Fruit fly (Drosophila melanogaster) whole organism, embryonic: ENCODE data around the gene CG2278.

Experiments used
- Bgb ChIP-seq: fragments of 200-800 bp; sonication (Bioruptor generic); IDR thresholded peaks from 2 replicates; pipeline ENCODE4 v1.3.6; 2022; ENCODE audit warnings: missing biosample characterization, missing genetic modification characterization; ENCODE audit not compliant: partially characterized antibody
- Bteb2 ChIP-seq: fragments of 200-800 bp; sonication (Bioruptor generic); optimal IDR thresholded peaks from 2 replicates; lab custom pipeline; 2016; ENCODE audit warnings: missing biosample characterization, missing genetic modification characterization
- CG10366 ChIP-seq: fragments of 200-800 bp; sonication (Bioruptor generic); IDR thresholded peaks from 2 replicates; pipeline ENCODE4 v1.3.6; 2022; ENCODE audit warnings: missing biosample characterization, missing genetic modification characterization
- CG11398 ChIP-seq: fragments of 200-800 bp; sonication (Bioruptor generic); optimal IDR thresholded peaks from 2 replicates; lab custom pipeline; 2016; ENCODE audit warnings: missing biosample characterization, missing genetic modification characterization
- CG12104 ChIP-seq: fragments of 200-800 bp; sonication (Bioruptor generic); optimal IDR thresholded peaks from 3 replicates; lab custom pipeline; 2016; ENCODE audit warnings: missing biosample characterization, missing genetic modification characterization
- CG15073 ChIP-seq: fragments of 200-800 bp; sonication (Bioruptor generic); optimal IDR thresholded peaks from 2 replicates; lab custom pipeline; 2016; ENCODE audit warnings: missing biosample characterization, missing genetic modification characterization
- CG15601 ChIP-seq: fragments of 200-800 bp; sonication (Bioruptor generic); optimal IDR thresholded peaks from 3 replicates; lab custom pipeline; 2019; ENCODE audit warnings: missing biosample characterization, mild to moderate bottlenecking, missing genetic modification characterization, moderate library complexity
- CG2199 ChIP-seq: fragments of 200-800 bp; sonication (Bioruptor generic); IDR thresholded peaks from 3 replicates; pipeline ENCODE4 v1.3.6; 2022; ENCODE audit warnings: missing biosample characterization, missing genetic modification characterization
- CG2202 ChIP-seq: fragments of 200-800 bp; sonication (Bioruptor generic); optimal IDR thresholded peaks from 2 replicates; lab custom pipeline; 2018; ENCODE audit warnings: missing biosample characterization, mild to moderate bottlenecking, missing genetic modification characterization
- CG30403 ChIP-seq: fragments of 200-800 bp; sonication (Bioruptor generic); optimal IDR thresholded peaks from 3 replicates; lab custom pipeline; 2016; ENCODE audit warnings: missing biosample characterization, missing genetic modification characterization
- CG34224 ChIP-seq: fragments of 200-800 bp; sonication (Bioruptor generic); IDR thresholded peaks from 3 replicates; pipeline ENCODE4 v1.3.6; 2022; ENCODE audit warnings: missing biosample characterization, missing genetic modification characterization; ENCODE audit not compliant: partially characterized antibody
- CG4328 ChIP-seq: fragments of 200-800 bp; sonication (Bioruptor generic); optimal IDR thresholded peaks from 3 replicates; lab custom pipeline; 2017; ENCODE audit warnings: missing biosample characterization, missing genetic modification reagents, missing genetic modification characterization
- CG43689 ChIP-seq: fragments of 200-800 bp; sonication (Bioruptor generic); IDR thresholded peaks from 2 replicates; pipeline ENCODE4 v1.3.6; 2022; ENCODE audit warnings: missing biosample characterization, missing genetic modification characterization
- CG4730 ChIP-seq: fragments of 200-800 bp; sonication (Bioruptor generic); IDR thresholded peaks from 2 replicates; pipeline ENCODE4 v1.3.6; 2022; ENCODE audit warnings: missing biosample characterization, missing genetic modification characterization
- CG5245 ChIP-seq: fragments of 200-800 bp; sonication (Bioruptor generic); optimal IDR thresholded peaks from 3 replicates; lab custom pipeline; 2016; ENCODE audit warnings: missing biosample characterization, missing genetic modification characterization
- CG6689 ChIP-seq: fragments of 200-800 bp; sonication (Bioruptor generic); IDR thresholded peaks from 2 replicates; pipeline ENCODE4 v1.3.6; 2022; ENCODE audit warnings: missing biosample characterization, missing genetic modification characterization
- CG9727 ChIP-seq: fragments of 200-800 bp; sonication (Bioruptor generic); optimal IDR thresholded peaks from 3 replicates; lab custom pipeline; 2017; ENCODE audit warnings: missing biosample characterization, mild to moderate bottlenecking, missing genetic modification characterization
- CkIIα-i1 ChIP-seq: fragments of 200-800 bp; sonication (Bioruptor generic); IDR thresholded peaks from 2 replicates; pipeline ENCODE4 v1.3.6; 2022; ENCODE audit warnings: missing biosample characterization, missing genetic modification characterization
- Dll ChIP-seq: fragments of 200-800 bp; sonication (Bioruptor generic); IDR thresholded peaks from 4 replicates; pipeline ENCODE4 v1.3.6; 2022; ENCODE audit warnings: missing biosample characterization, missing genetic modification characterization; ENCODE audit not compliant: partially characterized antibody
- Dp ChIP-seq: fragments of 200-800 bp; sonication (Bioruptor generic); optimal IDR thresholded peaks from 2 replicates; lab custom pipeline; 2018; ENCODE audit warnings: missing biosample characterization, mild to moderate bottlenecking, missing genetic modification characterization, moderate library complexity
- E2f1 ChIP-seq: fragments of 200-800 bp; sonication (Bioruptor generic); IDR thresholded peaks from 2 replicates; pipeline ENCODE4 v1.3.6; 2022; ENCODE audit warnings: missing biosample characterization, missing genetic modification characterization
- ERR ChIP-seq: fragments of 200-800 bp; sonication (Bioruptor generic); optimal IDR thresholded peaks from 2 replicates; lab custom pipeline; 2016; ENCODE audit warnings: missing biosample characterization, missing genetic modification characterization
- Elba2 ChIP-seq: fragments of 200-800 bp; sonication (Bioruptor generic); optimal IDR thresholded peaks from 3 replicates; lab custom pipeline; 2016; ENCODE audit warnings: missing biosample characterization, missing genetic modification characterization
- Hr51 ChIP-seq, 2 experiments: fragments of 200-800 bp; sonication (Bioruptor generic); optimal IDR thresholded peaks; 2 replicates in 1 of 2; 3 replicates in 1 of 2; lab custom pipeline; 2016 to 2018; ENCODE audit warnings: missing biosample characterization in 2 of 2, missing genetic modification characterization in 2 of 2, mild to moderate bottlenecking in 1 of 2, moderate library complexity in 1 of 2
- Kr ChIP-seq: fragments of 200-800 bp; sonication (Bioruptor generic); optimal IDR thresholded peaks from 2 replicates; lab custom pipeline; 2017; ENCODE audit warnings: missing biosample characterization, mild to moderate bottlenecking, missing genetic modification characterization
- Mes4 ChIP-seq: fragments of 200-800 bp; sonication (Bioruptor generic); optimal IDR thresholded peaks from 2 replicates; lab custom pipeline; 2016; ENCODE audit warnings: missing biosample characterization, missing genetic modification characterization
- Nf-YC ChIP-seq: fragments of 200-800 bp; optimal IDR thresholded peaks from 3 replicates; lab custom pipeline; 2019; ENCODE audit warnings: missing biosample characterization, mild to moderate bottlenecking, missing genetic modification characterization, moderate library complexity
- Six4 ChIP-seq: fragments of 200-800 bp; sonication (Bioruptor generic); optimal IDR thresholded peaks from 2 replicates; lab custom pipeline; 2016; ENCODE audit warnings: missing biosample characterization, missing genetic modification characterization
- Usf ChIP-seq: fragments of 200-800 bp; sonication (Bioruptor generic); optimal IDR thresholded peaks from 2 replicates; lab custom pipeline; 2017; ENCODE audit warnings: missing genotype, missing biosample characterization, missing genetic modification characterization
- ap ChIP-seq: fragments of 200-800 bp; sonication (Bioruptor generic); IDR thresholded peaks from 2 replicates; pipeline ENCODE4 v1.3.6; 2022; ENCODE audit warnings: missing biosample characterization, missing genetic modification characterization
- btn ChIP-seq: fragments of 200-800 bp; sonication (Bioruptor generic); optimal IDR thresholded peaks from 2 replicates; lab custom pipeline; 2016; ENCODE audit warnings: missing biosample characterization, missing genetic modification characterization
- crol ChIP-seq: fragments of 200-800 bp; sonication (Bioruptor generic); IDR thresholded peaks from 2 replicates; pipeline ENCODE4 v1.3.6; 2022; ENCODE audit warnings: missing biosample characterization, missing genetic modification characterization
- danr ChIP-seq: fragments of 200-800 bp; sonication (Bioruptor generic); IDR thresholded peaks from 2 replicates; pipeline ENCODE4 v1.3.6; 2022; ENCODE audit warnings: missing biosample characterization, missing genetic modification characterization
- ems ChIP-seq: fragments of 200-800 bp; sonication (Bioruptor generic); optimal IDR thresholded peaks from 3 replicates; lab custom pipeline; 2016; ENCODE audit warnings: missing biosample characterization, missing genetic modification characterization
- eyg ChIP-seq: fragments of 200-800 bp; sonication (Bioruptor generic); optimal IDR thresholded peaks from 3 replicates; lab custom pipeline; 2016; ENCODE audit warnings: missing biosample characterization, missing genetic modification characterization
- gce ChIP-seq: fragments of 200-800 bp; sonication (Bioruptor generic); IDR thresholded peaks from 3 replicates; pipeline ENCODE4 v1.3.6; 2022; ENCODE audit warnings: missing biosample characterization, missing genetic modification characterization
- gsb-n ChIP-seq: fragments of 200-800 bp; sonication (Bioruptor generic); optimal IDR thresholded peaks from 3 replicates; lab custom pipeline; 2018; ENCODE audit warnings: missing biosample characterization, mild to moderate bottlenecking, missing genetic modification characterization
- lmd ChIP-seq: fragments of 200-800 bp; sonication (Bioruptor generic); IDR thresholded peaks from 2 replicates; pipeline ENCODE4 v1.3.6; 2022; ENCODE audit warnings: missing biosample characterization, missing genetic modification characterization
- mam ChIP-seq: fragments of 200-800 bp; sonication (Bioruptor generic); optimal IDR thresholded peaks from 3 replicates; lab custom pipeline; 2016; ENCODE audit warnings: missing biosample characterization, missing genetic modification characterization
- mirr ChIP-seq: fragments of 200-800 bp; sonication (Bioruptor generic); optimal IDR thresholded peaks from 3 replicates; lab custom pipeline; 2018; ENCODE audit warnings: missing biosample characterization, mild to moderate bottlenecking, missing genetic modification characterization
- pho ChIP-seq: fragments of 200-800 bp; sonication (Bioruptor generic); optimal IDR thresholded peaks from 2 replicates; lab custom pipeline; 2016; ENCODE audit warnings: missing biosample characterization, missing genetic modification characterization
- pros ChIP-seq: fragments of 200-800 bp; sonication (Bioruptor generic); optimal IDR thresholded peaks from 3 replicates; lab custom pipeline; 2019; ENCODE audit warnings: missing biosample characterization, mild to moderate bottlenecking, missing genetic modification characterization, moderate library complexity
- ssp ChIP-seq: fragments of 200-800 bp; sonication (Bioruptor generic); IDR thresholded peaks from 2 replicates; pipeline ENCODE4 v1.3.6; 2022; ENCODE audit warnings: missing biosample characterization, missing genetic modification characterization
- tll ChIP-seq, 2 experiments: fragments of 200-800 bp in 1 of 2; fragments of >200 bp in 1 of 2; sonication (Bioruptor generic) in 1 of 2; optimal IDR thresholded peaks; 2 replicates each; lab custom pipeline; 2017 to 2019; ENCODE audit warnings: missing biosample characterization in 2 of 2, missing genetic modification characterization in 2 of 2, mild to moderate bottlenecking in 1 of 2, moderate library complexity in 1 of 2
- trh ChIP-seq: fragments of 200-800 bp; sonication (Bioruptor generic); optimal IDR thresholded peaks from 2 replicates; lab custom pipeline; 2016; ENCODE audit warnings: missing biosample characterization, missing genetic modification characterization
- unpg ChIP-seq: fragments of 200-800 bp; sonication (Bioruptor generic); optimal IDR thresholded peaks from 3 replicates; lab custom pipeline; 2018; ENCODE audit warnings: missing biosample characterization, mild to moderate bottlenecking, missing genetic modification characterization, moderate library complexity
- usp ChIP-seq: fragments of >200 bp; optimal IDR thresholded peaks from 2 replicates; lab custom pipeline; 2017; ENCODE audit warnings: missing biosample characterization, missing genetic modification characterization
- vvl ChIP-seq: fragments of 200-800 bp; sonication (Bioruptor generic); IDR thresholded peaks from 2 replicates; pipeline ENCODE4 v1.3.6; 2022; ENCODE audit warnings: missing biosample characterization, missing genetic modification characterization
- z ChIP-seq: fragments of 200-800 bp; sonication (Bioruptor generic); IDR thresholded peaks from 3 replicates; pipeline ENCODE4 v1.3.6; 2022; ENCODE audit warnings: missing biosample characterization, missing genetic modification characterization
- zen2 ChIP-seq: fragments of 200-800 bp; sonication (Bioruptor generic); IDR thresholded peaks from 3 replicates; pipeline ENCODE4 v1.3.6; 2022; ENCODE audit warnings: missing biosample characterization, missing genetic modification characterization; ENCODE audit not compliant: partially characterized antibody
- zfh2 ChIP-seq: fragments of 200-800 bp; sonication (Bioruptor generic); optimal IDR thresholded peaks from 2 replicates; lab custom pipeline; 2016; ENCODE audit warnings: missing biosample characterization, missing genetic modification characterization

Gene CG2278

DNA sequence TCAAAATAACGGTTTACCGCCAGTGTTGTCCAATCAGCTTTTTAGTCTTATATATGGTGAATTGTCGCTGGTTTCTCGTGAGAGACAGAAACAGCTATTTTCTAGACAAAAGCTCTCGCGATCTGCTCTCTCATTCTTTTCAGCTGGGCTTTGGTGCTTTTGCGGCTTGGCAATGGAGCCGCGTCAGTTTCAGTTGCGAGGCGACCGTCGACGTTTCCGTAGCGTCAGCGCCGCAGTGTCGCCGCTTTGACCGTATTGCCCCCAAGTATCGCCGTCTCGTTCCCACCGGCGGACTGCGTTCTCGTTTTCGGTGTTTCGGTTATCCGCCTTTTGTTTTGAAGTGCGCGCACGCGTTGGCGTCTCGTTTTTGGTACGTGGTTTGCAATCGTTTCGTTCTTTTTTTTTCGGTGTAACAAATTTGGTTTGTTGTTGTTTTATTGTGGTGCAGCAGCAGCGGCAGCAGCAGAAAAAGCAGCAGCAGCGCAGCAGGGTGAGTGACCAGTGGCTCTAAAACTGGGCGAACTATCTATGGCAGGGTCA is 23.0 kb upstream of the CG2278 start (continued):
- TF ChIP-seq usp (GFP tag; lab: Kevin White, UChicago) (no peak), CG6689 (GFP tag; lab: Robert Waterston, UW) (no peak), Mes4 (GFP tag; lab: Kevin White, UChicago) (no peak), CG34224 (no peak), Nf-YC (peak; percentile 2), Hr51 (GFP tag; optimal IDR thresholded peaks at IDR 0.05; lab: Kevin White, UChicago) (no peak), Bgb (peak; percentile 62; the same call in 1 of the 2 replicates), Bteb2 (GFP tag; lab: Kevin White, UChicago) (no peak), CG15073 (GFP tag; lab: Kevin White, UChicago) (no peak), Dp (GFP tag; lab: Kevin White, UChicago) (no peak), ap (GFP tag; lab: Robert Waterston, UW) (no peak), zfh2 (GFP tag; lab: Kevin White, UChicago) (no peak), crol (GFP tag; lab: Robert Waterston, UW) (no peak), tll (GFP tag; optimal IDR thresholded peaks at IDR 0.05; lab: Kevin White, UChicago) (no peak), CkIIα-i1 (no peak; the same call in 1 of the 2 replicates), gce (GFP tag; lab: Robert Waterston, UW) (no peak; the same call in 2 of the 3 replicates), ERR (peak; percentile 27), trh (GFP tag; lab: Kevin White, UChicago) (no peak), CG4730 (no peak), gsb-n (tag; lab: Kevin White, UChicago) (no peak), CG12104 (GFP tag; lab: Kevin White, UChicago) (no peak), zen2 (GFP tag; lab: Robert Waterston, UW) (peak; percentile 28; the same call in 1 of the 3 replicates), E2f1 (GFP tag; lab: Robert Waterston, UW) (no peak), eyg (GFP tag; lab: Kevin White, UChicago) (peak; percentile 8), unpg (GFP tag; lab: Kevin White, UChicago) (no peak), danr (GFP tag; lab: Robert Waterston, UW) (no peak), CG43689 (GFP tag; lab: Robert Waterston, UW) (no peak), pho (GFP tag; lab: Kevin White, UChicago) (no peak), ssp (GFP tag; lab: Robert Waterston, UW) (no peak), btn (no peak), vvl (GFP tag; lab: Robert Waterston, UW) (peak; percentile 51; the same call in 1 of the 2 replicates), CG2199 (0 out of 3 replicates have a peak, but pooled peaks have one; percentile 53), Dll (no peak), ems (GFP tag; lab: Kevin White, UChicago) (no peak), CG30403 (GFP tag; lab: Kevin White, UChicago) (no peak), CG5245 (GFP tag; lab: Kevin White, UChicago) (no peak), Six4 (GFP tag; lab: Kevin White, UChicago) (no peak), CG4328 (GFP tag; lab: Kevin White, UChicago) (no peak), CG2202 (tag; lab: Kevin White, UChicago) (no peak), Kr (GFP tag; lab: Kevin White, UChicago) (no peak), z (GFP tag; lab: Robert Waterston, UW) (no peak), pros (GFP tag; lab: Kevin White, UChicago) (no peak), lmd (GFP tag; lab: Robert Waterston, UW) (0 out of 2 replicates have a peak, but pooled peaks have one; percentile 6), mam (GFP tag; lab: Kevin White, UChicago) (no peak), Usf (GFP tag; lab: Kevin White, UChicago) (no peak), CG11398 (GFP tag; lab: Kevin White, UChicago) (no peak), CG15601 (no peak), CG9727 (GFP tag; lab: Kevin White, UChicago) (no peak), CG10366 (no peak), Elba2 (GFP tag; lab: Kevin White, UChicago) (no peak), mirr (peak; percentile 5)
